Comparison of ENCODE assay signal across 1 fruit fly cellular context in genomic region chr3R:15652632-15653248, dm6.
TF ChIP-seq lines count a peak whose summit lies in the region.

No protein-coding gene starts in this region.

TF ChIP-seq in whole organism, embryonic, 481 proteins besides CTCF, POLR2A, EP300 and RAD21 (continued from another document):
- TF ChIP-seq CG1233 (GFP tag; optimal IDR thresholded peaks at IDR 0.05; lab: Kevin White, UChicago) (no peak), dpn (GFP tag; optimal IDR thresholded peaks at IDR 0.05; lab: Kevin White, UChicago) (no peak), bbx (GFP tag; IDR thresholded peaks at IDR 0.05; lab: Robert Waterston, UW; ENCODE audit: partially characterized antibody) (no peak), Dip3 (GFP tag; optimal IDR thresholded peaks at IDR 0.05; lab: Kevin White, UChicago) (no peak), Ets65A (GFP tag; lab: Kevin White, UChicago) (no peak), row (GFP tag; IDR thresholded peaks at IDR 0.05; lab: Robert Waterston, UW) (peak; percentile 40; the same call in 2 of the 3 replicates), run (tag; optimal IDR thresholded peaks at IDR 0.05; lab: Kevin White, UChicago) (no peak), HHEX (GFP tag; optimal IDR thresholded peaks at IDR 0.05; lab: Kevin White, UChicago) (no peak), fd96Cb (tag; optimal IDR thresholded peaks at IDR 0.05; lab: Kevin White, UChicago) (peak; percentile 71), onecut (GFP tag; IDR thresholded peaks at IDR 0.05; lab: Robert Waterston, UW) (peak; percentile 34; the same call in 1 of the 2 replicates), CG5245 (GFP tag; optimal IDR thresholded peaks at IDR 0.05; lab: Kevin White, UChicago) (peak; percentile 20), Fer1 (GFP tag; optimal IDR thresholded peaks at IDR 0.05; lab: Kevin White, UChicago) (no peak), CG11723 (GFP tag; optimal IDR thresholded peaks at IDR 0.05; lab: Kevin White, UChicago) (no peak), CG9215 (GFP tag; IDR thresholded peaks at IDR 0.05; lab: Robert Waterston, UW) (no peak), CG17328 (GFP tag; IDR thresholded peaks at IDR 0.05; lab: Robert Waterston, UW) (peak; percentile 26; the same call in 1 of the 2 replicates), Side (GFP tag; optimal IDR thresholded peaks at IDR 0.05; lab: Kevin White, UChicago) (no peak), grau (tag; optimal IDR thresholded peaks at IDR 0.05; lab: Kevin White, UChicago) (peak; percentile 48), scrt (GFP tag; optimal IDR thresholded peaks at IDR 0.05; lab: Kevin White, UChicago) (no peak), Spps (tag; optimal IDR thresholded peaks at IDR 0.05; lab: Kevin White, UChicago) (peak; percentile 69), CG8359 (GFP tag; optimal IDR thresholded peaks at IDR 0.05; lab: Kevin White, UChicago; ENCODE audit: borderline replicate concordance) (peak; percentile 58), CG14710 (tag; optimal IDR thresholded peaks at IDR 0.05; lab: Kevin White, UChicago) (peak; percentile 85), Dip2 (GFP tag; IDR thresholded peaks at IDR 0.05; lab: Robert Waterston, UW) (no peak), CoRest (tag; optimal IDR thresholded peaks at IDR 0.05; lab: Kevin White, UChicago) (peak; percentile 57), gro (GFP tag; optimal IDR thresholded peaks at IDR 0.05; lab: Kevin White, UChicago) (no peak), CG34422 (GFP tag; IDR thresholded peaks at IDR 0.05; lab: Robert Waterston, UW) (no peak), CG14014 (GFP tag; IDR thresholded peaks at IDR 0.05; lab: Robert Waterston, UW) (no peak), NFAT (GFP tag; IDR thresholded peaks at IDR 0.05; lab: Robert Waterston, UW) (no peak), CG13424 (tag; optimal IDR thresholded peaks at IDR 0.05; lab: Kevin White, UChicago) (peak; percentile 30), klu (GFP tag; IDR thresholded peaks at IDR 0.05; lab: Robert Waterston, UW) (no peak), abd-A (tag; optimal IDR thresholded peaks at IDR 0.05; lab: Kevin White, UChicago) (no peak), Bgb (GFP tag; IDR thresholded peaks at IDR 0.05; lab: Robert Waterston, UW; ENCODE audit: partially characterized antibody) (no peak), nom (GFP tag; optimal IDR thresholded peaks at IDR 0.05; lab: Kevin White, UChicago) (no peak), pum (GFP tag; optimal IDR thresholded peaks at IDR 0.05; lab: Kevin White, UChicago) (no peak), dati (GFP tag; IDR thresholded peaks at IDR 0.05; lab: Robert Waterston, UW) (no peak), zfh1 (GFP tag; IDR thresholded peaks at IDR 0.05; lab: Robert Waterston, UW) (peak; percentile 75; the same call in 2 of the 3 replicates), CG10209 (GFP tag; optimal IDR thresholded peaks at IDR 0.05; lab: Kevin White, UChicago) (peak; percentile 36), mld (GFP tag; IDR thresholded peaks at IDR 0.05; lab: Robert Waterston, UW; ENCODE audit: partially characterized antibody) (no peak), CG8765 (GFP tag; IDR thresholded peaks at IDR 0.05; lab: Robert Waterston, UW) (peak; percentile 55; the same call in 1 of the 2 replicates), Trl (optimal IDR thresholded peaks at IDR 0.05; lab: Kevin White, UChicago) (no peak), Trl (GFP tag; optimal IDR thresholded peaks at IDR 0.05; lab: Kevin White, UChicago) (no peak), ara (GFP tag; IDR thresholded peaks at IDR 0.05; lab: Robert Waterston, UW) (peak; percentile 66), CG10147 (GFP tag; optimal IDR thresholded peaks at IDR 0.05; lab: Kevin White, UChicago) (no peak), CG31441 (GFP tag; IDR thresholded peaks at IDR 0.05; lab: Robert Waterston, UW) (peak; percentile 71), stc (GFP tag; IDR thresholded peaks at IDR 0.05; lab: Robert Waterston, UW) (no peak), yki (optimal IDR thresholded peaks at IDR 0.05; lab: Kevin White, UChicago) (no peak), ap (GFP tag; IDR thresholded peaks at IDR 0.05; lab: Robert Waterston, UW) (no peak), sc (optimal IDR thresholded peaks at IDR 0.05; lab: Kevin White, UChicago) (no peak), sc (GFP tag; optimal IDR thresholded peaks at IDR 0.05; lab: Kevin White, UChicago) (peak; percentile 43), Asciz (GFP tag; optimal IDR thresholded peaks at IDR 0.05; lab: Kevin White, UChicago) (peak; percentile 16), Med (GFP tag; lab: Kevin White, UChicago) (peak; percentile 63), dimm (GFP tag; IDR thresholded peaks at IDR 0.05; lab: Robert Waterston, UW) (no peak), Poxn (GFP tag; IDR thresholded peaks at IDR 0.05; lab: Robert Waterston, UW) (no peak), ewg (GFP tag; optimal IDR thresholded peaks at IDR 0.05; lab: Kevin White, UChicago) (no peak), tio (GFP tag; optimal IDR thresholded peaks at IDR 0.05; lab: Kevin White, UChicago) (no peak), CG12155 (GFP tag; optimal IDR thresholded peaks at IDR 0.05; lab: Kevin White, UChicago) (no peak), CG2889 (GFP tag; IDR thresholded peaks at IDR 0.05; lab: Robert Waterston, UW) (no peak), Mrtf (GFP tag; IDR thresholded peaks at IDR 0.05; lab: Robert Waterston, UW) (no peak), CG14965 (GFP tag; optimal IDR thresholded peaks at IDR 0.05; lab: Kevin White, UChicago; ENCODE audit: borderline replicate concordance) (no peak), CG10366 (GFP tag; IDR thresholded peaks at IDR 0.05; lab: Robert Waterston, UW) (no peak), sqz (GFP tag; optimal IDR thresholded peaks at IDR 0.05; lab: Kevin White, UChicago) (peak; percentile 11), ab (GFP tag; optimal IDR thresholded peaks at IDR 0.05; lab: Kevin White, UChicago) (no peak), CG2202 (tag; optimal IDR thresholded peaks at IDR 0.05; lab: Kevin White, UChicago) (peak; percentile 1), ham (GFP tag; IDR thresholded peaks at IDR 0.05; lab: Robert Waterston, UW) (no peak), lola (GFP tag; optimal IDR thresholded peaks at IDR 0.05; lab: Kevin White, UChicago) (peak in 1 of 3 experiments; percentile 74), CG12391 (tag; optimal IDR thresholded peaks at IDR 0.05; lab: Kevin White, UChicago) (peak; percentile 63), CG6654 (GFP tag; optimal IDR thresholded peaks at IDR 0.05; lab: Kevin White, UChicago) (peak; percentile 1), CG32532 (GFP tag; IDR thresholded peaks at IDR 0.05; lab: Robert Waterston, UW) (no peak), CG10267 (tag; optimal IDR thresholded peaks at IDR 0.05; lab: Kevin White, UChicago) (peak; percentile 74), lab (GFP tag; optimal IDR thresholded peaks at IDR 0.05; lab: Kevin White, UChicago) (peak; percentile 12), CG43689 (GFP tag; IDR thresholded peaks at IDR 0.05; lab: Robert Waterston, UW) (no peak), sens (GFP tag; lab: Kevin White, UChicago) (peak; percentile 89), salm (tag; optimal IDR thresholded peaks at IDR 0.05; lab: Kevin White, UChicago) (no peak), CG5180 (GFP tag; optimal IDR thresholded peaks at IDR 0.05; lab: Kevin White, UChicago) (no peak)
